Fruit fly (Drosophila melanogaster) whole organism, pupa: ENCODE data around the gene CG11842.

Experiments
- CG15710 ChIP-seq: fragments of 200-800 bp; sonication (Bioruptor generic); optimal IDR thresholded peaks from 2 replicates; lab custom pipeline; 2018; ENCODE audit warnings: missing biosample characterization, mild to moderate bottlenecking, missing genetic modification characterization, moderate library complexity
- CG32121 ChIP-seq: fragments of 200-800 bp; sonication (Bioruptor generic); IDR thresholded peaks from 2 replicates; pipeline ENCODE4 v1.3.6; 2022; ENCODE audit warnings: missing biosample characterization, missing genetic modification characterization
- CG8159 ChIP-seq: fragments of 200-800 bp; sonication (Bioruptor generic); optimal IDR thresholded peaks from 3 replicates; lab custom pipeline; 2018; ENCODE audit warnings: missing biosample characterization, mild to moderate bottlenecking, missing genetic modification characterization, moderate library complexity
- Ets98B ChIP-seq: fragments of 200-800 bp; sonication (Bioruptor generic); IDR thresholded peaks from 2 replicates; pipeline ENCODE4 v1.3.6; 2022; ENCODE audit warnings: missing biosample characterization, missing genetic modification characterization
- Pif1A ChIP-seq: fragments of 200-800 bp; sonication (Bioruptor generic); optimal IDR thresholded peaks from 3 replicates; lab custom pipeline; 2016; ENCODE audit warnings: missing biosample characterization, missing genetic modification characterization
- gl ChIP-seq: fragments of 200-800 bp; sonication (Bioruptor generic); optimal IDR thresholded peaks from 2 replicates; lab custom pipeline; 2018; ENCODE audit warnings: missing biosample characterization, mild to moderate bottlenecking, missing genetic modification characterization

dm6 chr3R:29075631-29076398 lies 23.3 kb downstream of the CG11842 start:
- TF ChIP-seq CG15710 (tag; lab: Kevin White, UChicago) (peak; percentile 43), Pif1A (peak; percentile 37), CG8159 (tag; lab: Kevin White, UChicago) (peak; percentile 55), Ets98B (GFP tag; lab: Robert Waterston, UW) (no peak), CG32121 (no peak), gl (tag; lab: Kevin White, UChicago) (no peak)
